Fruit fly (Drosophila melanogaster) whole organism, embryonic: ENCODE results near the gene Tango5.

Experiments used
- Awh ChIP-seq: fragments of 200-800 bp; sonication (Bioruptor generic); IDR thresholded peaks from 2 replicates; pipeline ENCODE4, ENCODE4 v1.3.6; 2022; ENCODE audit warnings: missing biosample characterization, missing genetic modification characterization
- BEAF-32 ChIP-seq: fragments of 200-800 bp; sonication (Bioruptor generic); optimal IDR thresholded peaks from 3 replicates; lab custom pipeline; 2017; ENCODE audit warnings: missing biosample characterization, missing genetic modification characterization, mild to moderate bottlenecking, moderate library complexity, missing genetic modification reagents
- Blimp-1 ChIP-seq: fragments of 200-800 bp; sonication (Bioruptor generic); optimal IDR thresholded peaks from 3 replicates; lab custom pipeline; 2018; ENCODE audit warnings: missing biosample characterization, missing genetic modification characterization, mild to moderate bottlenecking, moderate library complexity, missing genetic modification reagents
- CG12659 ChIP-seq: fragments of 200-800 bp; sonication (Bioruptor generic); optimal IDR thresholded peaks from 3 replicates; lab custom pipeline; 2017; ENCODE audit warnings: mild to moderate bottlenecking, missing biosample characterization, missing genetic modification reagents, missing genetic modification characterization
- CG13287 ChIP-seq: fragments of 200-800 bp; sonication (Bioruptor generic); IDR thresholded peaks from 2 replicates; pipeline ENCODE4 v1.3.6; 2022; ENCODE audit warnings: missing biosample characterization, missing genetic modification characterization; ENCODE audit not compliant: partially characterized antibody
- CG16779 ChIP-seq: fragments of 200-800 bp; sonication (Bioruptor generic); IDR thresholded peaks from 2 replicates; pipeline ENCODE4 v1.3.6; 2022; ENCODE audit warnings: missing biosample characterization, missing genetic modification characterization
- CG16813 ChIP-seq: fragments of 200-800 bp; sonication (Bioruptor generic); IDR thresholded peaks from 3 replicates; pipeline ENCODE4 v1.3.6; 2022; ENCODE audit warnings: missing biosample characterization, missing genetic modification characterization; ENCODE audit not compliant: partially characterized antibody
- CG18599 ChIP-seq: fragments of 200-800 bp; sonication (Bioruptor generic); optimal IDR thresholded peaks from 3 replicates; lab custom pipeline; 2017; ENCODE audit warnings: missing biosample characterization, missing genetic modification characterization, mild to moderate bottlenecking, moderate library complexity, missing genetic modification reagents
- CG2116 ChIP-seq: fragments of 200-800 bp; sonication (Bioruptor generic); optimal IDR thresholded peaks from 3 replicates; lab custom pipeline; 2018; ENCODE audit warnings: missing biosample characterization, mild to moderate bottlenecking, missing genetic modification characterization
- CG3407 ChIP-seq: fragments of 200-800 bp; sonication (Bioruptor generic); optimal IDR thresholded peaks from 2 replicates; lab custom pipeline; 2018; ENCODE audit warnings: missing biosample characterization, mild to moderate bottlenecking, missing genetic modification characterization
- CG7357 ChIP-seq: fragments of 200-800 bp; sonication (Bioruptor generic); IDR thresholded peaks from 3 replicates; pipeline ENCODE4 v1.3.6; 2022; ENCODE audit warnings: missing biosample characterization, missing genetic modification characterization
- CG8290 ChIP-seq, 3 experiments: fragments of 200-800 bp; sonication (Bioruptor generic); optimal IDR thresholded peaks; 2 replicates each; lab custom pipeline; 2016 to 2019; ENCODE audit warnings: missing biosample characterization in 3 of 3, missing genetic modification characterization in 3 of 3, mild to moderate bottlenecking in 2 of 3, moderate library complexity in 1 of 3
- CG9817 ChIP-seq: fragments of 200-800 bp; sonication (Bioruptor generic); optimal IDR thresholded peaks from 2 replicates; lab custom pipeline; 2018; ENCODE audit warnings: missing biosample characterization, mild to moderate bottlenecking, missing genetic modification characterization, moderate library complexity
- CoRest ChIP-seq: fragments of 200-800 bp; sonication (Bioruptor generic); optimal IDR thresholded peaks from 3 replicates; lab custom pipeline; 2018; ENCODE audit warnings: missing biosample characterization, mild to moderate bottlenecking, missing genetic modification characterization, moderate library complexity
- Dll ChIP-seq: fragments of 200-800 bp; sonication (Bioruptor generic); IDR thresholded peaks from 4 replicates; pipeline ENCODE4 v1.3.6; 2022; ENCODE audit warnings: missing biosample characterization, missing genetic modification characterization; ENCODE audit not compliant: partially characterized antibody
- Dref ChIP-seq: fragments of 200-800 bp; sonication (Bioruptor generic); IDR thresholded peaks from 2 replicates; pipeline ENCODE4 v1.3.6; 2022; ENCODE audit warnings: missing biosample characterization, missing genetic modification characterization
- Drgx ChIP-seq: fragments of 200-800 bp; sonication (Bioruptor generic); IDR thresholded peaks from 2 replicates; pipeline ENCODE4 v1.3.6; 2022; ENCODE audit warnings: missing biosample characterization, missing genetic modification characterization
- HLH4C ChIP-seq: fragments of 200-800 bp; sonication (Bioruptor generic); IDR thresholded peaks from 3 replicates; pipeline ENCODE4 v1.3.6; 2022; ENCODE audit warnings: missing biosample characterization, missing genetic modification characterization; ENCODE audit not compliant: partially characterized antibody
- HLH54F ChIP-seq: fragments of 200-800 bp; sonication (Bioruptor generic); optimal IDR thresholded peaks from 3 replicates; lab custom pipeline; 2016; ENCODE audit warnings: missing biosample characterization, missing genetic modification characterization
- HmgZ ChIP-seq: fragments of 200-800 bp; sonication (Bioruptor generic); optimal IDR thresholded peaks from 2 replicates; lab custom pipeline; 2018; ENCODE audit warnings: missing biosample characterization, mild to moderate bottlenecking, missing genetic modification characterization
- Hr3 ChIP-seq: fragments of 200-800 bp; sonication (Bioruptor generic); optimal IDR thresholded peaks from 3 replicates; lab custom pipeline; 2016; ENCODE audit warnings: missing biosample characterization, missing genetic modification characterization
- Max ChIP-seq: fragments of 200-800 bp; sonication (Bioruptor generic); optimal IDR thresholded peaks from 2 replicates; lab custom pipeline; 2016; ENCODE audit warnings: missing biosample characterization, mild to moderate bottlenecking, missing genetic modification characterization
- Med ChIP-seq: fragments of 200-800 bp; sonication (Bioruptor generic); peaks from one replicate; lab custom pipeline; 2016; ENCODE audit warnings: missing biosample characterization, missing genetic modification characterization, mild to moderate bottlenecking, inconsistent platforms, moderate library complexity
- Opbp ChIP-seq: fragments of 200-800 bp; sonication (Bioruptor generic); IDR thresholded peaks from 3 replicates; pipeline ENCODE4 v1.3.6; 2022; ENCODE audit warnings: missing biosample characterization, missing genetic modification characterization; ENCODE audit not compliant: partially characterized antibody
- Sry-δ ChIP-seq: fragments of 200-800 bp; sonication (Bioruptor generic); optimal IDR thresholded peaks from 2 replicates; lab custom pipeline; 2016; ENCODE audit warnings: missing biosample characterization, missing genetic modification characterization
- Trl ChIP-seq, 3 experiments: fragments of >200 bp in 2 of 3; fragments of 200-800 bp in 1 of 3; sonication (Bioruptor generic) in 1 of 3; optimal IDR thresholded peaks; 2 replicates in 1 of 3; 3 replicates in 2 of 3; lab custom pipeline; 2016 to 2017; ENCODE audit warnings: missing biosample characterization in 1 of 3, missing genetic modification characterization in 1 of 3
- Vsx1 ChIP-seq: fragments of 200-800 bp; sonication (Bioruptor generic); optimal IDR thresholded peaks from 2 replicates; lab custom pipeline; 2017; ENCODE audit warnings: missing biosample characterization, mild to moderate bottlenecking, missing genetic modification characterization, missing genetic modification reagents
- abd-A ChIP-seq: fragments of 200-800 bp; sonication (Bioruptor generic); optimal IDR thresholded peaks from 3 replicates; lab custom pipeline; 2019; ENCODE audit warnings: missing biosample characterization, mild to moderate bottlenecking, missing genetic modification characterization, moderate library complexity
- ato ChIP-seq: fragments of 200-800 bp; sonication (Bioruptor generic); IDR thresholded peaks from 2 replicates; pipeline ENCODE4 v1.3.6; 2022; ENCODE audit warnings: missing biosample characterization, missing genetic modification characterization; ENCODE audit not compliant: partially characterized antibody
- caup ChIP-seq: fragments of 200-800 bp; sonication (Bioruptor generic); optimal IDR thresholded peaks from 3 replicates; lab custom pipeline; 2017; ENCODE audit warnings: missing biosample characterization, mild to moderate bottlenecking, missing genetic modification characterization, moderate library complexity; ENCODE audit not compliant: severe bottlenecking
- ci ChIP-seq: fragments of 200-800 bp; sonication (Bioruptor generic); IDR thresholded peaks from 3 replicates; pipeline ENCODE4 v1.3.6; 2022; ENCODE audit warnings: missing biosample characterization, missing genetic modification characterization
- corto ChIP-seq: fragments of 200-800 bp; sonication (Bioruptor generic); optimal IDR thresholded peaks from 2 replicates; lab custom pipeline; 2016; ENCODE audit warnings: missing biosample characterization, mild to moderate bottlenecking, missing genetic modification characterization, moderate library complexity
- crol ChIP-seq: fragments of 200-800 bp; sonication (Bioruptor generic); IDR thresholded peaks from 2 replicates; pipeline ENCODE4 v1.3.6; 2022; ENCODE audit warnings: missing biosample characterization, missing genetic modification characterization
- dm ChIP-seq: fragments of 200-800 bp; sonication (Bioruptor generic); optimal IDR thresholded peaks from 3 replicates; lab custom pipeline; 2016; ENCODE audit warnings: missing biosample characterization, missing genetic modification characterization
- fd96Cb ChIP-seq: fragments of 200-800 bp; sonication (Bioruptor generic); optimal IDR thresholded peaks from 2 replicates; lab custom pipeline; 2018; ENCODE audit warnings: missing biosample characterization, mild to moderate bottlenecking, missing genetic modification characterization, moderate library complexity
- kay ChIP-seq: fragments of 200-800 bp; sonication (Bioruptor generic); optimal IDR thresholded peaks from 2 replicates; lab custom pipeline; 2016; ENCODE audit warnings: missing biosample characterization, missing genetic modification characterization
- klu ChIP-seq: fragments of 200-800 bp; sonication (Bioruptor generic); IDR thresholded peaks from 2 replicates; pipeline ENCODE4 v1.3.6; 2022; ENCODE audit warnings: missing biosample characterization, missing genetic modification characterization
- lbe ChIP-seq: fragments of 200-800 bp; sonication (Bioruptor generic); optimal IDR thresholded peaks from 2 replicates; lab custom pipeline; 2016; ENCODE audit warnings: missing biosample characterization, mild to moderate bottlenecking, missing genetic modification characterization
- pb ChIP-seq: fragments of 200-800 bp; sonication (Bioruptor generic); optimal IDR thresholded peaks from 3 replicates; lab custom pipeline; 2016; ENCODE audit warnings: missing biosample characterization, missing genetic modification characterization
- psq ChIP-seq: fragments of 200-800 bp; sonication (Bioruptor generic); optimal IDR thresholded peaks from 2 replicates; lab custom pipeline; 2017; ENCODE audit warnings: missing biosample characterization, missing genetic modification characterization
- sd ChIP-seq: fragments of 200-800 bp; sonication (Bioruptor generic); optimal IDR thresholded peaks from 3 replicates; lab custom pipeline; 2018; ENCODE audit warnings: missing biosample characterization, mild to moderate bottlenecking, missing genetic modification characterization, moderate library complexity
- shn ChIP-seq: fragments of 200-800 bp; sonication (Bioruptor generic); optimal IDR thresholded peaks from 3 replicates; lab custom pipeline; 2016; ENCODE audit warnings: missing biosample characterization, missing genetic modification characterization
- sna ChIP-seq: fragments of 200-800 bp; sonication (Bioruptor generic); IDR thresholded peaks from 2 replicates; pipeline ENCODE4 v1.3.6; 2022; ENCODE audit warnings: missing biosample characterization, missing genetic modification characterization; ENCODE audit not compliant: partially characterized antibody
- tx ChIP-seq: fragments of 200-800 bp; sonication (Bioruptor generic); optimal IDR thresholded peaks from 2 replicates; lab custom pipeline; 2016; ENCODE audit warnings: missing biosample characterization, missing genetic modification characterization
- vfl ChIP-seq: fragments of 200-800 bp; sonication (Bioruptor generic); optimal IDR thresholded peaks from 2 replicates; lab custom pipeline; 2016; ENCODE audit warnings: missing biosample characterization, missing genetic modification characterization
- z ChIP-seq: fragments of 200-800 bp; sonication (Bioruptor generic); IDR thresholded peaks from 3 replicates; pipeline ENCODE4 v1.3.6; 2022; ENCODE audit warnings: missing biosample characterization, missing genetic modification characterization
- zfh1 ChIP-seq: fragments of 200-800 bp; sonication (Bioruptor generic); IDR thresholded peaks from 3 replicates; pipeline ENCODE4 v1.3.6; 2022; ENCODE audit warnings: missing biosample characterization, missing genetic modification characterization

Tango5 gene

dm6 chrX:10805651-10806191 is 41.5 kb upstream of the Tango5 start (continued):
- TF ChIP-seq z (peak; percentile 79; the same call in 2 of the 3 replicates), sna (GFP tag; lab: Robert Waterston, UW) (peak; percentile 30; the same call in 1 of the 2 replicates), Awh (no peak), BEAF-32 (GFP tag; lab: Kevin White, UChicago) (peak; percentile 63), CG3407 (GFP tag; lab: Kevin White, UChicago) (no peak), CG8290 (GFP tag; optimal IDR thresholded peaks at IDR 0.05; lab: Kevin White, UChicago) (no peak), CG8290 (tag; optimal IDR thresholded peaks at IDR 0.05; lab: Kevin White, UChicago) (peak in 1 of 2 experiments; percentile 6), Max (peak; percentile 20), CG16813 (GFP tag; lab: Robert Waterston, UW) (peak; percentile 61), crol (peak; percentile 89), HLH4C (0 out of 3 replicates have a peak, but pooled peaks have one; percentile 33), abd-A (peak; percentile 4), dm (GFP tag; lab: Kevin White, UChicago) (peak; percentile 65), CG13287 (GFP tag; lab: Robert Waterston, UW) (peak; percentile 59; the same call in 1 of the 2 replicates), psq (peak; percentile 83), vfl (GFP tag; lab: Kevin White, UChicago) (no peak), zfh1 (GFP tag; lab: Robert Waterston, UW) (no peak), corto (GFP tag; lab: Kevin White, UChicago) (peak; percentile 0), Sry-δ (peak; percentile 41), CG18599 (peak; percentile 30), Trl (optimal IDR thresholded peaks at IDR 0.05; lab: Kevin White, UChicago) (peak; percentile 66 to 82), Trl (GFP tag; optimal IDR thresholded peaks at IDR 0.05; lab: Kevin White, UChicago) (no peak), Hr3 (GFP tag; lab: Kevin White, UChicago) (no peak), shn (no peak), ci (GFP tag; lab: Robert Waterston, UW) (0 out of 3 replicates have a peak, but pooled peaks have one; percentile 11), Blimp-1 (GFP tag; lab: Kevin White, UChicago) (peak; percentile 95), CG7357 (no peak), Opbp (peak; percentile 49; the same call in 1 of the 3 replicates), caup (peak; percentile 5), Med (peak; percentile 37), pb (GFP tag; lab: Kevin White, UChicago) (no peak), kay (GFP tag; lab: Kevin White, UChicago) (peak; percentile 45), lbe (GFP tag; lab: Kevin White, UChicago) (peak; percentile 14), Vsx1 (GFP tag; lab: Kevin White, UChicago) (peak; percentile 96), tx (GFP tag; lab: Kevin White, UChicago) (no peak), CG2116 (GFP tag; lab: Kevin White, UChicago) (peak; percentile 31), HLH54F (GFP tag; lab: Kevin White, UChicago) (no peak), Dref (GFP tag; lab: Robert Waterston, UW) (peak; percentile 55), CG16779 (no peak), CG12659 (GFP tag; lab: Kevin White, UChicago) (no peak), CoRest (tag; lab: Kevin White, UChicago) (peak; percentile 4), HmgZ (tag; lab: Kevin White, UChicago) (peak; percentile 18), Drgx (GFP tag; lab: Robert Waterston, UW) (peak; percentile 80), ato (0 out of 2 replicates have a peak, but pooled peaks have one; percentile 20), Dll (GFP tag; lab: Robert Waterston, UW) (peak; percentile 58; the same call in 2 of the 4 replicates), CG9817 (tag; lab: Kevin White, UChicago) (no peak), sd (tag; lab: Kevin White, UChicago) (peak; percentile 35), fd96Cb (tag; lab: Kevin White, UChicago) (no peak), klu (no peak)
